Worm (Caenorhabditis elegans) whole organism, midembryonic: ENCODE measurements around the gene ttr-19.

ENCODE experiments used
- T22C8.4 ChIP-seq: fragments of 200-800 bp; sonication (Bioruptor generic); IDR thresholded peaks from 2 replicates; pipeline ENCODE4 v1.3.6; 2022; ENCODE audit warnings: missing genetic modification characterization, missing compliant biosample characterization
- cog-1 ChIP-seq: sonication (generic microtip); optimal IDR thresholded peaks from 2 replicates; lab custom pipeline; 2016; ENCODE audit warnings: missing genetic modification characterization, missing compliant biosample characterization
- klf-2 ChIP-seq: fragments of 200-800 bp; sonication (Bioruptor generic); conservative IDR thresholded peaks from 2 replicates; pipeline ENCODE4 v1.3.6; 2022; ENCODE audit warnings: missing genetic modification reagents, missing genetic modification characterization, missing compliant biosample characterization
- tab-1 ChIP-seq: fragments of 200-800 bp; sonication (Bioruptor generic); IDR thresholded peaks from 2 replicates; pipeline ENCODE4 v1.3.6; 2022; ENCODE audit warnings: missing genetic modification characterization, missing compliant biosample characterization
- ztf-23 ChIP-seq: fragments of 200-800 bp; sonication (Bioruptor generic); IDR thresholded peaks from 2 replicates; pipeline ENCODE4 v1.3.6; 2022; ENCODE audit warnings: missing genetic modification reagents, missing genetic modification characterization, missing compliant biosample characterization

- TF ChIP-seq T22C8.4 (GFP tag; lab: Robert Waterston, UW) (no peak), klf-2 (GFP tag; lab: Robert Waterston, UW) (no peak), ztf-23 (no peak), tab-1 (no peak), cog-1 (no peak)
Observed at ce11 chrV:10228360-10228759, 1.1 kb upstream of the ttr-19 start, which contains the start of gene fipr-4.
